Fruit fly (Drosophila melanogaster) ovary, adult (tissue): Measurements from ENCODE around the gene Mgstl.

Experiments
- CG17801 ChIP-seq: fragments of 200-800 bp; optimal IDR thresholded peaks from 2 replicates; lab custom pipeline; 2019; ENCODE audit warnings: missing biosample characterization, mild to moderate bottlenecking, missing genetic modification characterization, moderate library complexity; ENCODE audit not compliant: partially characterized antibody

The Mgstl gene

DNA sequence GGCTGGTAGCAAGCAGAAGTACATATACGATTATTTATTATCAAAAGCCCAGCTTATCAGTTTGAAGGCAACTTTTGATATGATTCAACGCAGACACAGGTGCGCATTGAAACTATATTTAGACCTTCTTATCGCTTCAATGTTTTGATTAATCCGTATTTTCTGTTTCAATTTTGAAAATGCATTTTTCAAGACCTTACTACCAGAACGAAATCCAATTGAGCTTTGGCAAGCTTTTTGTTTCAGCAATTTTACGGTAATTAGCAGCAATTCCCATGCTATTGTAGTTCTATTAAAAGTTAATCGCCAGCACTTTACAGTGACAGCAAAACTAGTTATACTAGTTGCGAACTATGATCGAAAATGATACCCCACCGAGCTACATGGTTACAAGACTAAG is at the start of gene Mgstl:
Mgstl (plus strand) TSS at position 301 of the 400 bp plus-strand sequence.
- no peak for TF ChIP-seq CG17801

- no peak for TF ChIP-seq CG17801
Observed at dm6 chrX:21010541-21010940, 31.4 kb upstream of the Mgstl start.

DNA sequence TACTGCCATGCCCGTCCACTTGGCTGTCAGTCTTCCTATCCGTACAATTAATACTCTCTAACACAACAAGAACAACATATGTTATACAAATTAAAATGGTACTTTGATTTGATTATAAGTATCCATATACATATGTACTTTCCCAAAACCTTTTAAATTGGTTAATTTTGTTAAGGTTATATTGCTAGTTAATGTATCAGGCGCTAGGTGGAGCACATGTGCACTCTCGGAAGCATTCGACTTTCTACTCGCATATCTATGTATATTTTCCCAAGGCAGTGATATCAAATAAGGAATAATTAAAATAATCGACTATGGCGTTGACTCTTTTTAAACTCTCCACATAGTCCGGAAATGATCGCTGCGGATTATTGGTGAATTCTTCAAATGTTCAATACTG is 24.4 kb upstream of the Mgstl start:
- TF ChIP-seq CG17801 = no peak

dm6 chrX:21025788-21026187 is 16.1 kb upstream of the Mgstl start, which contains the start of gene r-cup:
Gene r-cup, minus strand, starts transcription at chrX:21025888.
- no peak for TF ChIP-seq CG17801

DNA sequence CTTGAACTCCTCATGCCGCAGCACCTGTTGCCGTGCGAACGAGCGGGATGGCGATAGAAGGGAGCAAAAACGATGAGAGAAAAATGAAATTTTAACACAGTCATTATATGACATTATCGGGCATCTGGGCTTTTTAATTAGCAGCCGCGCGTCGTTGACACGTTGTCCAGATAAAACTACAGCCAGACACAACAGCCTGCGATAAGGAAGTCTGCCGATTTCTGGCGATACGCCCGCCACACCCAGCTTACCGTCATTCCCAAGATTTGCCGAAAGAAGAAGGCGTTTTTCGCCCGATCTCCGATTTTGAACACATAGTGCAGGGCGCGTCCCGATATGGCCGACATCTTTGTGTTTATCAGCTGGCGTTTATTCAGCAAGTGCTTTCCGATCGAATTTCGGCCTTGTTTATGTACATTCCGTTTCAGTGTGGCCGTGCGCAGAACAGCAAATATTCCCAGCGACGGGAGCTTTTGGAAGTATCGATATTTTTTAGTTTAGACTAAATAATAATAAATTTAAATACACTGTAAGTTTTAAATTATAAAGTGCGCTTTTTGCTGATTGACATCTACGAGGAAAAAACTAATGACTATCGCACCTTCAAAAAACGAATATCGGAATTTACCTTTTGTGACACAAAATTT is 13.9 kb upstream of the Mgstl start, which contains the start of gene CG1532:
CG1532 (minus strand) TSS at position 433 of the 647 bp plus-strand sequence.
- TF ChIP-seq CG17801 = peak; percentile 33

dm6 chrX:21031819-21032261 is 10.1 kb upstream of the Mgstl start, which contains the start of gene CG1529:
Gene CG1529, minus strand, starts transcription at chrX:21031950.
- TF ChIP-seq CG17801 = peak; percentile 39

DNA sequence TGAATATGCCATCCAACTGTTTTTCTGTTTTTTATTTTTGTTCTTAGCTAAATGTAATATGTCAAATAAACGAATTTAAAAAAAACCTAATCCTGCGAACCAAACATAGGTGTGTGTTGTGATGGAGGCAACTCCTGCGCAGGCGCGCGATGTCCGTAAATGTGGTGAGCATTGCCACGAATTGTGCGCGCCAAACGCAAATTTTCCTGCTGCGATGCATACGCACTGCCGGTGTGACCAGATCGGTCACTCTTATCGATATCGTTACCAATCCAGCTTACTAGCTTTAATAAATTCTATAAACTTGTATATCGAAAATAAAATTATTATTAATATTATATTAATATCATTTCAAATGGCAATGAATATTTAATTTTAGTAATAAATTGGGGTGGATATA is 7.3 kb upstream of the Mgstl start:
- TF ChIP-seq CG17801 = no peak

dm6 chrX:21035208-21035937 is 6.6 kb upstream of the Mgstl start, which contains the start of gene Ntf-2:
Gene Ntf-2, plus strand, starts transcription at chrX:21035469.
- TF ChIP-seq CG17801 = no peak

DNA sequence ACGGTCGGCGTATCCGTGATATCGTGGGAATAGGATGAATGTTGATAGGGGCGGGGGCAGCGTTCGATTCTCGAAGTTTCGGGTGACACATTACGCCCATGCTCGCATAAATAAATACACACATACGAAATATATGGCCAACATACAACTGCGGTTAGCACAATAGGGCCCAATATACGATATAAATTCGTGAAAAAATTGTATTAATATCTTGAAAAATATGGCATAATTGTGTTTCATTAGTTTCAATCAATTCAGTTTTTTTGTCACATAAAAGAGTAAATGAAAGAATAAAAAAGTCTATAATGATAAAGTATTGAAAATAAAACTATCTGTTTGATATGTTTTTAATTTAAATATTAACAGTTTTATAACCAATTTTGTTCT is 6.0 kb upstream of the Mgstl start:
- TF ChIP-seq CG17801 = peak; percentile 34

DNA sequence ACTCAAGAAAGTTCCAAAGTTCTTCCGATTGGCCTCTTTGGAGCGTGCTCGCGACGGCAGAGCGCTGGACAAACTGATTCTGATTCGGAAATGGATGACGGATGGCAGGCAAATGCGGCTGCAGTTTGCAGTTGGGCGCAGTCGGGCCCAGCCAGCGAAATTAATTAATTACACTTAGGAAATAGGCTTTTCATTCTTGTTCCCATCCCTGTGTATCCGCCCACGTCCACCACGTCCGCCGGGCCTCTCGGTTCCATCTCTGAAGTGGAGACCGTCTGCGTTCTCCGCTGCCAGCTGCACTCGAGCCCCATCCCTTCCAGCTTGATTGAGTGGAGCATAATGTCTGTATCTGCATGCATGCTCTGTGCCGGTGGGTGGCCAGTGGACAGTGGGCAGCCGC is 1.4 kb upstream of the Mgstl start, which contains the start of gene CG15449:
CG15449 (minus strand) TSS at position 101 of the 400 bp plus-strand sequence.
- TF ChIP-seq CG17801 = no peak

- peak; percentile 87 for TF ChIP-seq CG17801
Observed at dm6 chrX:21042638-21043513, 951 bp downstream of the Mgstl start.

dm6 chrX:21044278-21044830 is 2.4 kb downstream of the Mgstl start:
- TF ChIP-seq CG17801 = no peak

DNA sequence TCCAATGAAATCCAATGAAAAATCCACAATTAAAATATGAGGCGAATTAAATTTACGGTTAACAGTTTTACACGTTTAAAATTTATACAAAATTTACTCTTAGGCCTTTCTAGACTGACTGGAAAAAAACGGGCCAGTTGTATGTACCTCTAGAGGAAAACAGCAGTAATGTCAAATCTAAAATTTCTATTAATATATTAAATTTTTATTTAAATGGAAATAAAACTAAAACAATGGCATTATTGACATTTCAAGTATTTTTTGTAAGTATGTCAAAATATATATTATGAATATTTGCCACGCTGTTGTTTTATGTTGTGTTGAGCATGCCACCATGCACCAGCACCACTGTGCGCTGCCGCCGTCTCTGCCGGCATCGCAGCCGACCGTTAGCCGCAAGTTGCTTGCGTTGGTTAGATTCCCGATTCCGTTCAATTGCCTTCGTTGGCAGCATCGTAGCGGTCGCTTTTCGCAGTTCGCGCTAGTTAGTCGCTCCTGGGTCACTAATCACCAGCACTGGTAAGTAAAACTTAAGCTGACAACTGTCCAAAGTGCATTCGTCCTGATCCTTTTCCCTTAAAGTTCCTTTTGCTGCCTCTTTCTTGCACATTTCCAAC is 3.0 kb downstream of the Mgstl start, which contains the start of gene Cbs:
Cbs (plus strand) TSS at position 308 of the 617 bp plus-strand sequence.
- no peak for TF ChIP-seq CG17801

DNA sequence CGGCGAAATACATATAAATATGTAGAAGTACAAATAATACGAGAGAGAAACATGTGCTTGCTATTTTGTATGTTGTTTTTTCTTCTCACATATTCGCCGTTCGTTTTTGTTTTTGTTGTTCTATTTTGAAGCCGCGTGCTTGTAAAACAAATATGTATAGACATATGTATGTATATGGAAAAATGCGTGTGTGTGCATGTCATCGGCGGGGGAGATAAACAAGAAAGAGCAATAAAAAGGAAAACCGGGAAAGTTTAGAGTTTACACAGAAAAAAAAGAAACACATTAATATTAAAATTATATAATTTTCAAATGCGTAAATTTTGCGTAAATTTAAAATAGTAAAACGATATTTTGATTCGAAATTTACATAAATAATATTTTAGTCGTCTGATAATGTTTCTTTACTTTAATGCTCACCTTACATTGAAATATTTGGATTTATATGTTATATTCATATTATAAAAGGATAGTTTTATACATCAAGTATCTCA is 3.6 kb downstream of the Mgstl start:
- no peak for TF ChIP-seq CG17801

DNA sequence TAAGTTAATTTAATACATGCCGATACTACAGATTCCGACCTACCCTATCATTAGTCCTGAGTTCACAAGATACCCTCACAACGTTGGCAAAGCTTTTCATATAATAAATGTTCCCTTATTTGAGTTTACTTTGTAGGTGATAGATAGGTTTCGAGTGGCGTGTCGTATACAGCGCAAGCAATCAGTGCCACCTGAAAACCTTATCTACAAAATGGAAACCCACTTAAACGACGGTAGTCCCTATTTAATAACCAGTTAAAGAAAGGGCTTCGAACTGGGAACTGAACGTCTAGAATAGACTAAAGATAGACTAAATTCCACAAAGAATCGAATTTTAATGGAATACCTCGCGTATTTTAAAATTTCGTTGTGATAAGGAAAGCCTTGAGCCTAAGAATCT is 4.2 kb downstream of the Mgstl start:
- no peak for TF ChIP-seq CG17801

DNA sequence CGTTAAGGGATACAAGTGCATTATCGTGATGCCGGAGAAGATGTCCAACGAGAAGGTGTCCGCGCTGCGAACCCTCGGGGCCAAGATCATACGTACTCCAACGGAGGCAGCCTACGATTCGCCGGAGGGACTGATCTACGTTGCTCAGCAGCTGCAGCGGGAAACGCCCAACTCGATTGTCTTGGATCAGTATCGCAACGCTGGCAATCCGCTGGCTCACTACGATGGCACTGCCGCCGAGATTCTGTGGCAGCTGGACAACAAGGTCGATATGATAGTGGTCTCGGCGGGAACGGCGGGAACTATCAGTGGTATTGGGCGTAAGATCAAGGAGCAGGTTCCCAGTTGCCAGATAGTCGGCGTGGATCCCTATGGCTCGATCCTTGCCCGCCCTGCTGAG is 5.8 kb downstream of the Mgstl start:
- TF ChIP-seq CG17801 = no peak
